Worm (Caenorhabditis elegans) whole organism, L3 larva: ENCODE data around the gene F44B9.9.

Source experiments
- ZK546.5 ChIP-seq: sonication (generic microtip); optimal IDR thresholded peaks from 2 replicates; lab custom pipeline; 2017; ENCODE audit warnings: missing biosample characterization, missing genetic modification characterization
- aly-2 ChIP-seq: fragments of 150-350 bp; optimal IDR thresholded peaks from 2 replicates; lab custom pipeline; 2014; ENCODE audit warnings: missing biosample characterization, missing genetic modification characterization
- ceh-16 ChIP-seq: sonication (generic microtip); optimal IDR thresholded peaks from 2 replicates; lab custom pipeline; 2017; ENCODE audit warnings: missing biosample characterization, missing genetic modification characterization
- ceh-28 ChIP-seq: fragments of 150-350 bp; optimal IDR thresholded peaks from 2 replicates; lab custom pipeline; 2014; ENCODE audit warnings: missing biosample characterization, missing genetic modification reagents, missing genetic modification characterization
- ceh-82 ChIP-seq: fragments of 150-350 bp; optimal IDR thresholded peaks from 2 replicates; lab custom pipeline; 2014; ENCODE audit warnings: missing biosample characterization, missing genetic modification characterization
- ceh-9 ChIP-seq: sonication (generic microtip); optimal IDR thresholded peaks from 2 replicates; lab custom pipeline; 2018; ENCODE audit warnings: missing biosample characterization, missing genetic modification characterization
- egl-5 ChIP-seq: fragments of 150-350 bp; optimal IDR thresholded peaks from 2 replicates; lab custom pipeline; 2017; ENCODE audit warnings: missing biosample characterization, missing genetic modification reagents, missing genetic modification characterization, inconsistent platforms
- elt-2 ChIP-seq: sonication (generic microtip); optimal IDR thresholded peaks from 2 replicates; lab custom pipeline; 2016; ENCODE audit warnings: missing genetic modification reagents, mild to moderate bottlenecking, missing genetic modification characterization, missing compliant biosample characterization
- eor-1 ChIP-seq, 2 experiments: fragments of 150-350 bp; optimal IDR thresholded peaks; 2 replicates each; lab custom pipeline; 2014 to 2018; ENCODE audit warnings: missing biosample characterization in 2 of 2, missing genetic modification characterization in 2 of 2
- fkh-10 ChIP-seq: sonication (generic microtip); optimal IDR thresholded peaks from 2 replicates; lab custom pipeline; 2017; ENCODE audit warnings: missing biosample characterization, missing genetic modification reagents, missing genetic modification characterization
- fos-1 ChIP-seq: fragments of 150-350 bp; optimal IDR thresholded peaks from 2 replicates; lab custom pipeline; 2014; ENCODE audit warnings: missing biosample characterization, missing genetic modification characterization
- hmg-11 ChIP-seq: sonication (generic microtip); optimal IDR thresholded peaks from 2 replicates; lab custom pipeline; 2016; ENCODE audit warnings: missing genetic modification characterization, missing compliant biosample characterization
- lin-15B ChIP-seq: fragments of 150-350 bp; optimal IDR thresholded peaks from 2 replicates; lab custom pipeline; 2014; ENCODE audit warnings: missing biosample characterization, missing genetic modification characterization
- lin-39 ChIP-seq: fragments of 150-350 bp; optimal IDR thresholded peaks from 2 replicates; lab custom pipeline; 2018; ENCODE audit warnings: missing biosample characterization, missing genetic modification reagents, missing genetic modification characterization
- lsy-12 ChIP-seq: sonication (generic microtip); optimal IDR thresholded peaks from 2 replicates; lab custom pipeline; 2016; ENCODE audit warnings: mild to moderate bottlenecking, missing genetic modification characterization, missing compliant biosample characterization
- mdl-1 ChIP-seq: fragments of 150-350 bp; optimal IDR thresholded peaks from 2 replicates; lab custom pipeline; 2014; ENCODE audit warnings: missing biosample characterization, missing genetic modification characterization
- mml-1 ChIP-seq: fragments of 150-350 bp; sonication (generic microtip); optimal IDR thresholded peaks from 3 replicates; lab custom pipeline; 2014; ENCODE audit warnings: missing biosample characterization, missing genetic modification characterization
- nfya-1 ChIP-seq: sonication (generic microtip); optimal IDR thresholded peaks from 2 replicates; lab custom pipeline; 2017; ENCODE audit warnings: missing genetic modification characterization, mild to moderate bottlenecking, missing compliant biosample characterization, antibody characterized with exemption, moderate library complexity; ENCODE audit not compliant: insufficient read depth
- nhr-11 ChIP-seq: fragments of 150-350 bp; optimal IDR thresholded peaks from 2 replicates; lab custom pipeline; 2014; ENCODE audit warnings: missing biosample characterization, missing genetic modification characterization
- nhr-23 ChIP-seq: fragments of 150-350 bp; optimal IDR thresholded peaks from 2 replicates; lab custom pipeline; 2014; ENCODE audit warnings: missing biosample characterization, missing genetic modification reagents, missing genetic modification characterization
- nhr-237 ChIP-seq: fragments of 150-350 bp; optimal IDR thresholded peaks from 2 replicates; lab custom pipeline; 2014; ENCODE audit warnings: missing biosample characterization, missing genetic modification characterization
- nhr-28 ChIP-seq: fragments of 150-350 bp; optimal IDR thresholded peaks from 2 replicates; lab custom pipeline; 2014; ENCODE audit warnings: missing biosample characterization, missing genetic modification characterization
- nhr-43 ChIP-seq: sonication (generic microtip); optimal IDR thresholded peaks from 2 replicates; lab custom pipeline; 2016; ENCODE audit warnings: mild to moderate bottlenecking, missing genetic modification characterization, missing compliant biosample characterization; ENCODE audit not compliant: poor library complexity, severe bottlenecking
- nhr-76 ChIP-seq: fragments of 150-350 bp; sonication (generic microtip); optimal IDR thresholded peaks from 5 replicates; lab custom pipeline; 2014; ENCODE audit warnings: missing biosample characterization, missing genetic modification characterization
- nhr-77 ChIP-seq: fragments of 150-350 bp; optimal IDR thresholded peaks from 2 replicates; lab custom pipeline; 2014; ENCODE audit warnings: missing biosample characterization, missing genetic modification characterization
- pha-4 ChIP-seq: fragments of 150-350 bp; optimal IDR thresholded peaks from 2 replicates; lab custom pipeline; 2014; ENCODE audit warnings: missing biosample characterization, missing genetic modification reagents, missing genetic modification characterization
- pqm-1 ChIP-seq: fragments of 150-350 bp; optimal IDR thresholded peaks from 2 replicates; lab custom pipeline; 2017; ENCODE audit warnings: missing biosample characterization, missing genetic modification characterization, inconsistent platforms
- skn-1 ChIP-seq: fragments of 150-350 bp; optimal IDR thresholded peaks from 2 replicates; lab custom pipeline; 2014; ENCODE audit warnings: missing biosample characterization, missing genetic modification characterization
- snpc-4 ChIP-seq: fragments of 150-350 bp; optimal IDR thresholded peaks from 2 replicates; lab custom pipeline; 2014; ENCODE audit warnings: missing biosample characterization, missing genetic modification characterization
- tbx-2 ChIP-seq: sonication (generic microtip); optimal IDR thresholded peaks from 2 replicates; lab custom pipeline; 2016; ENCODE audit warnings: mild to moderate bottlenecking, missing genetic modification characterization, missing compliant biosample characterization
- unc-39 ChIP-seq: sonication (generic microtip); optimal IDR thresholded peaks from 4 replicates; lab custom pipeline; 2017; ENCODE audit warnings: missing biosample characterization, missing genetic modification characterization
- unc-62 ChIP-seq: fragments of 150-350 bp; sonication (generic microtip); optimal IDR thresholded peaks from 4 replicates; lab custom pipeline; 2014; ENCODE audit warnings: missing biosample characterization, missing genetic modification reagents, missing genetic modification characterization
- ztf-11 ChIP-seq: fragments of 150-350 bp; optimal IDR thresholded peaks from 2 replicates; lab custom pipeline; 2014; ENCODE audit warnings: missing biosample characterization, missing genetic modification characterization
- ztf-4 ChIP-seq: fragments of 150-350 bp; optimal IDR thresholded peaks from 2 replicates; lab custom pipeline; 2014; ENCODE audit warnings: missing biosample characterization, missing genetic modification characterization

F44B9.9 gene

ce11 chrIII:8010260-8010822 lies 20.5 kb downstream of the F44B9.9 start, which contains the start of gene cit-1.2:
Gene cit-1.2, plus strand, starts transcription at chrIII:8010772.
- TF ChIP-seq ceh-82 (tag; lab: Kevin White, UChicago), result no peak
- TF ChIP-seq ceh-28 (tag; lab: Kevin White, UChicago), result no peak
- no peak for TF ChIP-seq mdl-1 (tag; lab: Kevin White, UChicago)
- no peak for TF ChIP-seq nhr-11 (tag; lab: Kevin White, UChicago)
- TF ChIP-seq unc-62 (GFP tag; lab: Kevin White, UChicago), result no peak
- no peak for TF ChIP-seq ceh-9 (tag; lab: Kevin White, UChicago)

- peak; percentile 46 for TF ChIP-seq nfya-1
- peak; percentile 60 for TF ChIP-seq lin-15B (tag; lab: Kevin White, UChicago)
- TF ChIP-seq hmg-11 (tag; lab: Kevin White, UChicago), result peak; percentile 36
- peak; percentile 11 for TF ChIP-seq pha-4
- TF ChIP-seq ceh-16 (tag; lab: Kevin White, UChicago), result no peak
- peak; percentile 37 for TF ChIP-seq egl-5 (tag; lab: Kevin White, UChicago)
- TF ChIP-seq nhr-76 (tag; lab: Kevin White, UChicago), result no peak
- no peak for TF ChIP-seq eor-1 (tag; optimal IDR thresholded peaks at IDR 0.05; lab: Kevin White, UChicago)
- peak; percentile 59 for TF ChIP-seq lin-39 (tag; lab: Kevin White, UChicago)
- TF ChIP-seq elt-2 (tag; lab: Kevin White, UChicago), result peak; percentile 19
These were observed 21.1 kb downstream of the F44B9.9 start, which contains the start of gene cit-1.1 for ce11 chrIII:8009769-8010168. Gene cit-1.1, minus strand, starts transcription at chrIII:8009821.

- TF ChIP-seq eor-1 (tag; optimal IDR thresholded peaks at IDR 0.05; lab: Kevin White, UChicago), result no peak
- TF ChIP-seq unc-62 (GFP tag; lab: Kevin White, UChicago), result no peak
- no peak for TF ChIP-seq ztf-11 (tag; lab: Kevin White, UChicago)
- TF ChIP-seq lin-15B (tag; lab: Kevin White, UChicago), result no peak
- TF ChIP-seq mml-1, result no peak
- TF ChIP-seq fos-1 (tag; lab: Kevin White, UChicago), result no peak
- TF ChIP-seq pha-4, result no peak
- TF ChIP-seq fkh-10, result no peak
- no peak for TF ChIP-seq ceh-28 (tag; lab: Kevin White, UChicago)
- no peak for TF ChIP-seq nhr-28 (tag; lab: Kevin White, UChicago)
- no peak for TF ChIP-seq nhr-11 (tag; lab: Kevin White, UChicago)
- no peak for TF ChIP-seq snpc-4 (tag; lab: Kevin White, UChicago)
- no peak for TF ChIP-seq lsy-12
- no peak for TF ChIP-seq lin-39 (tag; lab: Kevin White, UChicago)
- TF ChIP-seq nhr-43 (tag; lab: Kevin White, UChicago), result no peak
- no peak for TF ChIP-seq pqm-1
- TF ChIP-seq nhr-237, result no peak
- no peak for TF ChIP-seq tbx-2
- TF ChIP-seq ceh-9 (tag; lab: Kevin White, UChicago), result no peak
- TF ChIP-seq, all 47 proteins: peak for 0
These were observed 26.8 kb downstream of the F44B9.9 start, which contains the start of gene C06G4.6 for ce11 chrIII:8004091-8004490. Gene C06G4.6, plus strand, starts transcription at chrIII:8004391.

- no peak for TF ChIP-seq mml-1
- no peak for TF ChIP-seq nhr-237
- TF ChIP-seq, all 47 proteins: peak for 0
These were observed 29.3 kb downstream of the F44B9.9 start for ce11 chrIII:8001557-8001956.

ce11 chrIII:7997447-7998046 lies 33.3 kb downstream of the F44B9.9 start:
- TF ChIP-seq nhr-23 (tag; lab: Kevin White, UChicago), result no peak
- TF ChIP-seq ceh-9 (tag; lab: Kevin White, UChicago), result no peak
- TF ChIP-seq nhr-43 (tag; lab: Kevin White, UChicago), result no peak
- no peak for TF ChIP-seq ZK546.5 (tag; lab: Kevin White, UChicago)
- no peak for TF ChIP-seq ztf-11 (tag; lab: Kevin White, UChicago)
- no peak for TF ChIP-seq unc-39 (tag; lab: Kevin White, UChicago)
- TF ChIP-seq ceh-28 (tag; lab: Kevin White, UChicago), result no peak
- no peak for TF ChIP-seq nhr-237
- no peak for TF ChIP-seq nfya-1
- no peak for TF ChIP-seq tbx-2
- TF ChIP-seq elt-2 (tag; lab: Kevin White, UChicago), result no peak
- no peak for TF ChIP-seq fos-1 (tag; lab: Kevin White, UChicago)
- TF ChIP-seq ztf-4 (tag; lab: Kevin White, UChicago), result no peak
- no peak for TF ChIP-seq aly-2 (tag; lab: Kevin White, UChicago)
- TF ChIP-seq nhr-11 (tag; lab: Kevin White, UChicago), result no peak
- no peak for TF ChIP-seq skn-1 (tag; lab: Kevin White, UChicago)
- no peak for TF ChIP-seq nhr-77 (tag; lab: Kevin White, UChicago)
- no peak for TF ChIP-seq fkh-10
- TF ChIP-seq, all 47 proteins: peak for 0
